Worm (Caenorhabditis elegans) whole organism, late embryonic: ENCODE data around the gene C45H4.21.

Experiments used
- C08G9.2 ChIP-seq: sonication (generic microtip); optimal IDR thresholded peaks from 2 replicates; lab custom pipeline; 2016; ENCODE audit warnings: mild to moderate bottlenecking, missing genetic modification characterization, moderate library complexity, missing compliant biosample characterization
- C38D4.7 ChIP-seq: fragments of 200-800 bp; sonication (Bioruptor generic); optimal IDR thresholded peaks from 2 replicates; lab custom pipeline; 2018; ENCODE audit warnings: mild to moderate bottlenecking, missing genetic modification characterization, moderate library complexity, missing compliant biosample characterization
- T23F11.4 ChIP-seq: fragments of 200-800 bp; sonication (Bioruptor generic); optimal IDR thresholded peaks from 2 replicates; lab custom pipeline; 2018; ENCODE audit warnings: mild to moderate bottlenecking, missing genetic modification characterization, missing compliant biosample characterization
- Y22D7AL.16 ChIP-seq: sonication (generic microtip); optimal IDR thresholded peaks from 2 replicates; lab custom pipeline; 2016; ENCODE audit warnings: missing genetic modification characterization, missing compliant biosample characterization
- ama-1 ChIP-seq: fragments of 150-350 bp; optimal IDR thresholded peaks from 2 replicates; lab custom pipeline; 2014
- ceh-14 ChIP-seq: sonication (generic microtip); optimal IDR thresholded peaks from 2 replicates; lab custom pipeline; 2016; ENCODE audit warnings: missing genotype, missing genetic modification characterization, missing compliant biosample characterization
- ceh-18 ChIP-seq: sonication (generic microtip); optimal IDR thresholded peaks from 2 replicates; lab custom pipeline; 2016; ENCODE audit warnings: missing genetic modification characterization, missing compliant biosample characterization
- ceh-19 ChIP-seq: fragments of 200-800 bp; sonication (Bioruptor generic); optimal IDR thresholded peaks from 2 replicates; lab custom pipeline; 2018; ENCODE audit warnings: mild to moderate bottlenecking, missing genetic modification characterization, missing compliant biosample characterization
- ceh-2 ChIP-seq: sonication (generic microtip); optimal IDR thresholded peaks from 2 replicates; lab custom pipeline; 2016; ENCODE audit warnings: missing genotype, missing genetic modification characterization, missing compliant biosample characterization
- ceh-24 ChIP-seq: sonication (generic microtip); optimal IDR thresholded peaks from 2 replicates; lab custom pipeline; 2016; ENCODE audit warnings: mild to moderate bottlenecking, missing genetic modification characterization, missing compliant biosample characterization
- ceh-30 ChIP-seq: fragments of 150-350 bp; optimal IDR thresholded peaks from 2 replicates; lab custom pipeline; 2014; ENCODE audit warnings: missing biosample characterization, missing genetic modification characterization
- ceh-31 ChIP-seq: sonication (generic microtip); optimal IDR thresholded peaks from 2 replicates; lab custom pipeline; 2016; ENCODE audit warnings: missing genetic modification characterization, missing compliant biosample characterization
- ceh-34 ChIP-seq: sonication (generic microtip); optimal IDR thresholded peaks from 2 replicates; lab custom pipeline; 2016; ENCODE audit warnings: mild to moderate bottlenecking, missing genetic modification characterization, missing compliant biosample characterization
- ceh-48 ChIP-seq: sonication (generic microtip); optimal IDR thresholded peaks from 2 replicates; lab custom pipeline; 2016; ENCODE audit warnings: missing genetic modification characterization, inconsistent platforms, missing compliant biosample characterization
- ceh-6 ChIP-seq: fragments of 200-800 bp; sonication (Bioruptor generic); optimal IDR thresholded peaks from 2 replicates; lab custom pipeline; 2018; ENCODE audit warnings: mild to moderate bottlenecking, missing genetic modification characterization, missing compliant biosample characterization
- ceh-9 ChIP-seq: sonication (generic microtip); optimal IDR thresholded peaks from 2 replicates; lab custom pipeline; 2016; ENCODE audit warnings: mild to moderate bottlenecking, missing genetic modification characterization, inconsistent platforms, missing compliant biosample characterization
- che-1 ChIP-seq: sonication (generic microtip); optimal IDR thresholded peaks from 2 replicates; lab custom pipeline; 2016; ENCODE audit warnings: mild to moderate bottlenecking, missing genetic modification characterization, missing compliant biosample characterization
- dmd-4 ChIP-seq: sonication (generic microtip); optimal IDR thresholded peaks from 2 replicates; lab custom pipeline; 2016; ENCODE audit warnings: borderline replicate concordance, missing genetic modification characterization, missing compliant biosample characterization
- dve-1 ChIP-seq: sonication (generic microtip); optimal IDR thresholded peaks from 2 replicates; lab custom pipeline; 2017; ENCODE audit warnings: antibody characterized with exemption, mild to moderate bottlenecking, missing genetic modification characterization, missing compliant biosample characterization
- elt-2 ChIP-seq: sonication (generic microtip); optimal IDR thresholded peaks from 2 replicates; lab custom pipeline; 2016; ENCODE audit warnings: missing genetic modification reagents, missing genetic modification characterization, missing compliant biosample characterization
- elt-4 ChIP-seq: sonication (generic microtip); optimal IDR thresholded peaks from 2 replicates; lab custom pipeline; 2016; ENCODE audit warnings: missing genetic modification characterization, missing compliant biosample characterization
- eyg-1 ChIP-seq: sonication (generic microtip); optimal IDR thresholded peaks from 2 replicates; lab custom pipeline; 2016; ENCODE audit warnings: missing genotype, missing genetic modification characterization, missing compliant biosample characterization
- gmeb-2 ChIP-seq: sonication (generic microtip); optimal IDR thresholded peaks from 2 replicates; lab custom pipeline; 2016; ENCODE audit warnings: missing genetic modification characterization, inconsistent platforms, missing compliant biosample characterization
- hlh-13 ChIP-seq: fragments of 200-800 bp; sonication (Bioruptor generic); optimal IDR thresholded peaks from 2 replicates; lab custom pipeline; 2018; ENCODE audit warnings: mild to moderate bottlenecking, missing genetic modification characterization, missing compliant biosample characterization
- hlh-30 ChIP-seq: sonication (generic microtip); optimal IDR thresholded peaks from 2 replicates; lab custom pipeline; 2017; ENCODE audit warnings: antibody characterized with exemption, missing genetic modification characterization, missing compliant biosample characterization; ENCODE audit not compliant: insufficient read depth
- hlh-8 ChIP-seq: sonication (generic microtip); optimal IDR thresholded peaks from 2 replicates; lab custom pipeline; 2016; ENCODE audit warnings: missing genotype, missing genetic modification characterization, missing compliant biosample characterization
- lim-6 ChIP-seq: sonication (generic microtip); optimal IDR thresholded peaks from 2 replicates; lab custom pipeline; 2016; ENCODE audit warnings: missing genetic modification characterization, missing compliant biosample characterization
- nfya-1 ChIP-seq: sonication (generic microtip); optimal IDR thresholded peaks from 2 replicates; lab custom pipeline; 2017; ENCODE audit warnings: missing genetic modification characterization, mild to moderate bottlenecking, missing compliant biosample characterization, antibody characterized with exemption, moderate library complexity
- nhr-11 ChIP-seq: fragments of 150-350 bp; optimal IDR thresholded peaks from 2 replicates; lab custom pipeline; 2014; ENCODE audit warnings: missing biosample characterization, missing genetic modification characterization
- npax-4 ChIP-seq: sonication (generic microtip); optimal IDR thresholded peaks from 2 replicates; lab custom pipeline; 2016; ENCODE audit warnings: missing genetic modification characterization, missing compliant biosample characterization
- pag-3 ChIP-seq: sonication (generic microtip); optimal IDR thresholded peaks from 2 replicates; lab custom pipeline; 2016; ENCODE audit warnings: missing compliant biosample characterization, missing genetic modification characterization, borderline replicate concordance
- pax-1 ChIP-seq: fragments of 150-350 bp; optimal IDR thresholded peaks from 2 replicates; lab custom pipeline; 2014; ENCODE audit warnings: missing biosample characterization, missing genetic modification characterization
- pha-4 ChIP-seq: fragments of 150-350 bp; optimal IDR thresholded peaks from 2 replicates; lab custom pipeline; 2018; ENCODE audit warnings: missing biosample characterization, missing genetic modification reagents, missing genetic modification characterization
- sox-2 ChIP-seq: fragments of 200-800 bp; sonication (Bioruptor generic); IDR thresholded peaks from 2 replicates; pipeline ENCODE4 v1.3.6; 2022; ENCODE audit warnings: missing genetic modification reagents, missing genetic modification characterization, missing compliant biosample characterization
- sox-4 ChIP-seq: sonication (generic microtip); optimal IDR thresholded peaks from 2 replicates; lab custom pipeline; 2017; ENCODE audit warnings: mild to moderate bottlenecking, missing genetic modification characterization, inconsistent platforms, missing compliant biosample characterization
- tbx-7 ChIP-seq: sonication (generic microtip); optimal IDR thresholded peaks from 2 replicates; lab custom pipeline; 2016; ENCODE audit warnings: missing genotype, missing genetic modification characterization, missing compliant biosample characterization
- ttx-3 ChIP-seq: sonication (generic microtip); optimal IDR thresholded peaks from 2 replicates; lab custom pipeline; 2016; ENCODE audit warnings: missing genetic modification reagents, missing genetic modification characterization, missing compliant biosample characterization
- unc-3 ChIP-seq, 2 experiments: fragments of 200-800 bp in 1 of 2; sonication (Bioruptor generic) in 1 of 2; sonication (generic microtip) in 1 of 2; conservative IDR thresholded peaks in 1 of 2; optimal IDR thresholded peaks in 1 of 2; 2 replicates each; pipeline versions ENCODE4 v1.3.6 to Lab custom; 2016 to 2022; ENCODE audit warnings: missing compliant biosample characterization in 2 of 2, missing genetic modification characterization in 2 of 2, missing genetic modification reagents in 1 of 2
- unc-86 ChIP-seq: sonication (generic microtip); optimal IDR thresholded peaks from 2 replicates; lab custom pipeline; 2016; ENCODE audit warnings: missing genetic modification characterization, missing compliant biosample characterization

Gene C45H4.21

DNA sequence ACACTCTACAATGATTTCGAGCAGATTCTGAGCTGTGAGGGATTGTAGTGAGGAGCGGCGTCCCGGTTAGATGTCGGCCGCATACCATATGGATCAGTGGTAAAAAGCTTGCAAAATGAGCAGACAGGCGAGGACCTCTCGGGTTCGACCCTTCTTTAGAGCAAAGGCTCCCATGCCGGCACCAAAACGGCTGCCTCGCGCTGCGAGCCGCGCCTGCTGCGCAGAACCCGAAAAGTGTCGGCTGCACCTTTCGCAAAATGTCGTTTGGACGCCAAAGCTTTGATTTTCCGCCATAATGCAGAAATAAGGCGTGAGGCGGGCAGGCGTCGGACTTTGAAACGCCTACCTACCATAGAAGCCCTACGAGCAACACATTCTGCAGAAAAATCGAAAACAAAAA lies 41.1 kb upstream of the C45H4.21 start:
- TF ChIP-seq sox-2 (GFP tag; lab: Robert Waterston, UW), result no peak
- no peak for TF ChIP-seq ceh-9 (tag; lab: Kevin White, UChicago)
- no peak for TF ChIP-seq ceh-24 (tag; lab: Kevin White, UChicago)
- no peak for TF ChIP-seq eyg-1
- TF ChIP-seq pha-4 (tag; lab: Kevin White, UChicago), result no peak
- TF ChIP-seq tbx-7 (tag; lab: Kevin White, UChicago), result no peak
- no peak for TF ChIP-seq ceh-2 (tag; lab: Kevin White, UChicago)
- TF ChIP-seq dve-1 (tag; lab: Kevin White, UChicago), result no peak
- no peak for TF ChIP-seq che-1 (tag; lab: Kevin White, UChicago)
- no peak for TF ChIP-seq ceh-48 (tag; lab: Kevin White, UChicago)
- no peak for TF ChIP-seq nhr-11
- TF ChIP-seq pag-3 (tag; lab: Kevin White, UChicago), result no peak
- no peak for TF ChIP-seq lim-6 (tag; lab: Kevin White, UChicago)
- TF ChIP-seq hlh-13 (GFP tag; lab: Kevin White, UChicago), result no peak
- TF ChIP-seq ceh-6 (GFP tag; lab: Kevin White, UChicago), result no peak
- no peak for TF ChIP-seq ceh-34 (tag; lab: Kevin White, UChicago)
- TF ChIP-seq hlh-8, result no peak

DNA sequence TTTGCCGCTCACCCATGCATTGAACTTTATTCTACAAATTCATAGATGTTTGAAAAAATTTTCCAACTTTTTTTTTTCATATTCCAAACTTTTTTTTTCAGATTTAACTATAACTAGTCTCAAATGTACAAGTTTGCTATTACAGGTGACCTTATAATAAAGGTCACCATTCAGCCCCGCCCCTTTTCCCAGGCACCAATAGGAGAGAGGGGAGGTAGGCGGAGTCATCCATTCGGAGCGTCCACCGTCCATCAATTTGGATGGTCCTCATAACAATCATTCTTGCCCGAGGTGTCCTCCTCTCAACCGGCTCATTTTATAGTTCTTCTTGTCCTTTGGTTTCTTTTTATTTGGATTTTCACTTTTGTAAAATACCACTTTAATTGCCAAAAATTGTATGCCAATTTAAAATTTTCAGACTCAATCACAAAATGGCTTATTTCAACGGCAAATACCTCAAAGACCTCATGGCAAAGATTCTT lies 38.6 kb upstream of the C45H4.21 start, which contains the start of gene Y5H2B.3:
TSS of gene Y5H2B.3 (plus strand) at position 432 of the 482 bp plus-strand sequence.
- TF ChIP-seq nfya-1 (tag; lab: Kevin White, UChicago) (peak; percentile 60), sox-2 (GFP tag; lab: Robert Waterston, UW) (no peak)

DNA sequence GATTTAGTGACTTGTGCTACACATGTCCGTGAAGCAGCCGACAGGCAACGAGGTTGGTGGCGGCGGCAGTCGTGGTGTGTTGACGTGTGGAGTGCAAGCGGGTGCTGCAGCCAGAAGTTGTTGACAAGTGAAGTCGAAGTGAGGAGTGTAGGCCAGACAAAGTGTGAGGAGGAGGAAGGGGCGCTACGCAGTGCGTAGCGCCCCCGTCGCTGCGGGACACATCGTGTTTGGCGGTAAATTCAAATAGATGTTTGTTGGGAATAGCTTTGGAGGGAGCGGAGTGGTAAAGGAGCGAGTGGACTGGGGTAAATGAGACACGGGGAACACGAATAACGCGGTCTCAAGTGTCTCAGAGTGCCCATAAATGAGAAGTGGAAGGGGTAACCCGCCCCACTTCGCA lies 36.2 kb upstream of the C45H4.21 start:
- TF ChIP-seq elt-4 (tag; lab: Kevin White, UChicago) (peak; percentile 5), ceh-14 (tag; lab: Kevin White, UChicago) (no peak)

DNA sequence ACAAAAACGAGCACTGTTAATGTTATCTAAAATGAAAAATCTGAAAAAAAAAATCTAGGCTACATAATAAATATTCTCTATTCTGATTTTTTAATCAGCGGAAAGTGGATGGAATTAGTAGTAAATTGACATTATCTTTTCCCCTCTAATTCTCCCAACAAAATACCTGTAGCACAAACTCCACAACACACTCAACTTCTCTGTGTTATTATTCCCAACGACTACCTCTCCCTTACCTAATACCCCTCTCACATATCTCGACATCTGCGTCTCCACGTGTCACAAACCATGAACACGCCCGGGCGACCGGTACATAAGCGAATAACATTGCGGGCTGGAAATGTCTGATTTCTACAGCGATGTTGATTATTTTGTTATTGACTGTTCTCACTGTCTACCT lies 33.8 kb upstream of the C45H4.21 start, which contains the start of gene cyp-33C2:
TSS of gene cyp-33C2 (plus strand) at position 327 of the 400 bp plus-strand sequence.
- TF ChIP-seq C38D4.7 (GFP tag; lab: Kevin White, UChicago) (no peak), T23F11.4 (GFP tag; lab: Kevin White, UChicago) (no peak), C08G9.2 (no peak), hlh-13 (GFP tag; lab: Kevin White, UChicago) (no peak), pag-3 (tag; lab: Kevin White, UChicago) (no peak), ceh-31 (tag; lab: Kevin White, UChicago) (no peak), nhr-11 (no peak), ama-1 (lab: Kevin White, UChicago) (no peak), gmeb-2 (tag; lab: Kevin White, UChicago) (no peak), Y22D7AL.16 (tag; lab: Kevin White, UChicago) (no peak), unc-3 (GFP tag; conservative IDR thresholded peaks at IDR 0.05; lab: Robert Waterston, UW) (no peak), unc-3 (tag; optimal IDR thresholded peaks at IDR 0.05; lab: Kevin White, UChicago) (no peak), ttx-3 (tag; lab: Kevin White, UChicago) (no peak), ceh-34 (tag; lab: Kevin White, UChicago) (no peak)

DNA sequence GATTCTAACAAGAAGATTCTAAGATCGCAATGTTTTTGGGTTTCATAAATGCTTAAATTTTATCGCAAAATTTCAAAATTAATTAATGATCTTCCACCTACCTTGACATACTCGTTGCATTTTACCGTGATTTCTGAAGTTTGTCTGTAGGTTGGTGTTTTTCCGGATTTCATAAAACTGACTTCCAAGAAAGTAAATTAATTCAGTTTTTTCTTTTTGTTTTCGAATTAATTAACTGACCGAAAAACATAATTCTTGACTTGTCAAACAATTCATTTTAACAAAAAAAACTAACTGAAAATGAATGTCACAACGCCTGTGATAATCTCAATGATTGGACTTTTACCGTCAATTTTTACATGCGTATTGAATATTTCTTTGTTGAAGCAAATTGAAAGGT lies 32.4 kb upstream of the C45H4.21 start, which contains the start of gene srbc-16:
TSS of gene srbc-16 (plus strand) at position 301 of the 400 bp plus-strand sequence.
- TF ChIP-seq sox-4 (tag; lab: Kevin White, UChicago), result no peak
- no peak for TF ChIP-seq ceh-24 (tag; lab: Kevin White, UChicago)
- TF ChIP-seq ama-1 (lab: Kevin White, UChicago), result no peak
- no peak for TF ChIP-seq elt-2 (tag; lab: Kevin White, UChicago)
- TF ChIP-seq npax-4 (tag; lab: Kevin White, UChicago), result no peak
- no peak for TF ChIP-seq ceh-19 (GFP tag; lab: Kevin White, UChicago)
- TF ChIP-seq Y22D7AL.16 (tag; lab: Kevin White, UChicago), result no peak
- no peak for TF ChIP-seq eyg-1
- no peak for TF ChIP-seq ceh-48 (tag; lab: Kevin White, UChicago)
- no peak for TF ChIP-seq C38D4.7 (GFP tag; lab: Kevin White, UChicago)
- no peak for TF ChIP-seq lim-6 (tag; lab: Kevin White, UChicago)
- no peak for TF ChIP-seq sox-2 (GFP tag; lab: Robert Waterston, UW)
- no peak for TF ChIP-seq unc-86 (tag; lab: Kevin White, UChicago)
- no peak for TF ChIP-seq pax-1 (tag; lab: Kevin White, UChicago)
- no peak for TF ChIP-seq ceh-9 (tag; lab: Kevin White, UChicago)
- no peak for TF ChIP-seq hlh-30 (tag; lab: Kevin White, UChicago)
- no peak for TF ChIP-seq dmd-4 (tag; lab: Kevin White, UChicago)
- no peak for TF ChIP-seq hlh-13 (GFP tag; lab: Kevin White, UChicago)
- TF ChIP-seq ceh-18, result no peak
- TF ChIP-seq ceh-30 (tag; lab: Kevin White, UChicago), result no peak
